Worm (Caenorhabditis elegans) whole organism, L4/young adult: ENCODE results near the gene spr-2.
A peak's percentile ranks its signal among the peaks of the same experiment; 100 is the strongest.

Experiments used
- W03F9.2 ChIP-seq: fragments of 150-350 bp; optimal IDR thresholded peaks from 2 replicates; lab custom pipeline; 2014; ENCODE audit warnings: missing biosample characterization, missing genetic modification characterization
- dao-5 ChIP-seq: sonication (generic microtip); optimal IDR thresholded peaks from 2 replicates; lab custom pipeline; 2016; ENCODE audit warnings: missing genotype, missing genetic modification characterization, moderate library complexity, missing compliant biosample characterization
- him-1 ChIP-seq: sonication (generic microtip); optimal IDR thresholded peaks from 2 replicates; lab custom pipeline; 2016; ENCODE audit warnings: missing genotype, missing genetic modification reagents, missing genetic modification characterization, missing compliant biosample characterization

The spr-2 gene

ce11 chrIV:8891131-8891530 lies at the start of gene spr-2:
Gene spr-2, plus strand, starts transcription at chrIV:8891462.
- TF ChIP-seq W03F9.2 = peak; percentile 56
- no peak for TF ChIP-seq him-1 (tag; lab: Kevin White, UChicago)
- no peak for TF ChIP-seq dao-5 (tag; lab: Kevin White, UChicago)

- no peak for TF ChIP-seq W03F9.2
- no peak for TF ChIP-seq dao-5 (tag; lab: Kevin White, UChicago)
- TF ChIP-seq him-1 (tag; lab: Kevin White, UChicago) = no peak
Observed at ce11 chrIV:8844457-8844856, 46.8 kb upstream of the spr-2 start, which contains the start of gene T11B7.2. Gene T11B7.2, minus strand, starts transcription at chrIV:8844557.

DNA sequence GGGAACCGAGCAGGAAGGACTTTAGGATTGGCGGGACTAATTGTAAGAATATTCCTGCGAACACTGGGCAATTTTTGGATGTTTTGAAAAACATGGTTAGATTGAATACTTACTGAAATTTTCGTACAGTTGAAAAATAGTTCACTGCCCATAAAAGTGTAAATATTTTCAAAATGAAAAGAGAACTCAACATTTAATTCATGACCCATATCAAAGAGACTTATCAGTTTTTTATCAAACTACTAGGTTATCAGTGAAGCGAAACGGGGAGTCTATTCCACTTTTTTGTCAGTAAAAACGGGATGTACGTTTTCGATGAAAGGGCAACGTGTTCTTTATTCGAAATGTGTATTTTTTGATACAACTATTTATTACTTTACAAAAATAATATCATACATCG lies 45.3 kb upstream of the spr-2 start:
- TF ChIP-seq dao-5 (tag; lab: Kevin White, UChicago) (no peak), W03F9.2 (no peak), him-1 (tag; lab: Kevin White, UChicago) (no peak)

ce11 chrIV:8847918-8848317 lies 43.3 kb upstream of the spr-2 start, which contains the start of gene col-118:
Gene col-118, plus strand, starts transcription at chrIV:8848218.
- no peak for TF ChIP-seq dao-5 (tag; lab: Kevin White, UChicago)
- TF ChIP-seq W03F9.2 = no peak
- no peak for TF ChIP-seq him-1 (tag; lab: Kevin White, UChicago)

DNA sequence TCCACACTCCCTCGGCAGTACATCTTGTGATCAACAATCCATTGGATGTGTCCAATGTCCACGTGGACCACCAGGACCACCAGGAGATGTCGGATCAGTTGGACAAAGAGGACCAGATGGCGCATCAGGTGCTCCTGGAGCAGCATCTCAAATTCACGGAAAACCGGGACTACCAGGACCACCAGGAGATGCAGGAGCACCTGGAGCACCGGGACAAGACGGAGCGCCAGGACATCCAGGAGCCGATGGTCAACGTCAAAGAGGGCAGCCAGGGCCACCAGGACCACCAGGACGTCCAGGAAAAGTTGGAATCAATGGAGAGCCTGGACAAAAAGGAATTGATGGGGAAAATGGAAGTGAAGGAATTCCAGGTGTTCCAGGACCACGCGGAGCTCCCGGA lies 42.3 kb upstream of the spr-2 start:
- TF ChIP-seq W03F9.2 = no peak
- no peak for TF ChIP-seq dao-5 (tag; lab: Kevin White, UChicago)
- no peak for TF ChIP-seq him-1 (tag; lab: Kevin White, UChicago)

ce11 chrIV:8850807-8851206 lies 40.5 kb upstream of the spr-2 start:
- no peak for TF ChIP-seq him-1 (tag; lab: Kevin White, UChicago)
- no peak for TF ChIP-seq dao-5 (tag; lab: Kevin White, UChicago)
- TF ChIP-seq W03F9.2 = no peak

- TF ChIP-seq him-1 (tag; lab: Kevin White, UChicago) = no peak
- TF ChIP-seq dao-5 (tag; lab: Kevin White, UChicago) = no peak
- no peak for TF ChIP-seq W03F9.2
Observed at ce11 chrIV:8852194-8852593, 39.1 kb upstream of the spr-2 start, which contains the start of gene alp-1. Gene alp-1, plus strand, starts transcription at chrIV:8852494.

DNA sequence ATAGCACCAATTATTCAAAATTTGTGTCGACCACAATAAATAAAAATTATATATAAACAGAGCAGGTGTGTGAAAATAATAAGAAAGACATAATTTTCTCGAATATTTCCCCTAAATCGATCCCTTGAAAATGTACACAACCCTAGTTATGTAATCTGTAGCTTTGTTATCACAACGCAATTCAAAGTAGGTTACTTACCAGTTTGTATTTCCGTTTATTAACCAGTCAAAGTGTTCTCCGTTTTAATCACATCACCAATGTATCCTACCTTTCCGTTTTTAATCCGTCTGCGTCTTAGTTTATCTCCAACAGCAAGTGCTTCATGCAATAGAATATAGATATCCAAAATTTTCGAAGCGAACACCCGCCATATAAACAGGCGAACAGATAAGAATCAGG lies 38.0 kb upstream of the spr-2 start:
- TF ChIP-seq W03F9.2 (no peak), dao-5 (tag; lab: Kevin White, UChicago) (no peak), him-1 (tag; lab: Kevin White, UChicago) (no peak)

DNA sequence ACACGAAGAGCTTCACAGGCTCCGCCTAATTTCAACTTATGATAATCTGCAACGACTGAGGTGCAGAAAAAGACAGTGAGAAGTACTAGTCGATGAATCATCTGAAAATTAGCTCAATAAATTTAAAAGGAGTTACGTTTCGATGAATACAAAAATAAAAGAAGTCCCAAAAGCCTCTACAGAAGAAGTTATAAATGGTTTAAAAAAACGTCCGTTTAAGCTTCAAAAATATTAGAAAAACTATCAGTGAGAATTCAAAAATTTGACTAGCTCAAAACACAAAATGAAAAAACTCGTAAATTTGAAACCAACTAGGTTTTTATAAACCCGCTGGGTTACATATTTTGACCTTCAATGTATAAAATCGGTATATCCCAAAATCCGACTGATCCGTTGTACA lies 35.3 kb upstream of the spr-2 start, which contains the start of gene T11B7.5:
Gene T11B7.5 (minus strand): TSS at position 101 of the 400 bp plus-strand sequence.
- TF ChIP-seq W03F9.2 = no peak
- TF ChIP-seq dao-5 (tag; lab: Kevin White, UChicago) = no peak
- TF ChIP-seq him-1 (tag; lab: Kevin White, UChicago) = no peak

DNA sequence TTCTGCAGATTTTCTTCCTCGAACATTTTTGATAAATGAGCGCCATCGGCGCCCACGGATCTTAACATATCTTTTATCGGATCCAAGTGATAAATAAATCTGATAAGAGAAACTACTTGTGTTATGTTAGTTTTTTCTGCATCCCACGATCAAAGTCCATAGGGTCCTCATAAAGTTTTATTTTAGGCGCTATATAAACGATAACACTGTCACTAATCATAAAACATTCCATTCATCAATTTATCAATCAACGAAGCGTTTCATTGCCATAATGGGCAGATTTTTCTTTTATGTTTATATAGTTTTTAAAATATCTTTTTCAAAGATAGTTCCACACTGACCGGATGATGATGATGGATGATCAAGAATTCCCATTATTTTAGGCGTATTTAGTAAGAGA lies 26.6 kb upstream of the spr-2 start:
- TF ChIP-seq W03F9.2 (no peak), him-1 (tag; lab: Kevin White, UChicago) (no peak), dao-5 (tag; lab: Kevin White, UChicago) (no peak)

ce11 chrIV:8865343-8865742 lies 25.9 kb upstream of the spr-2 start, which contains the start of gene C09G9.1:
Gene C09G9.1, minus strand, starts transcription at chrIV:8865485.
- TF ChIP-seq him-1 (tag; lab: Kevin White, UChicago) = no peak

DNA sequence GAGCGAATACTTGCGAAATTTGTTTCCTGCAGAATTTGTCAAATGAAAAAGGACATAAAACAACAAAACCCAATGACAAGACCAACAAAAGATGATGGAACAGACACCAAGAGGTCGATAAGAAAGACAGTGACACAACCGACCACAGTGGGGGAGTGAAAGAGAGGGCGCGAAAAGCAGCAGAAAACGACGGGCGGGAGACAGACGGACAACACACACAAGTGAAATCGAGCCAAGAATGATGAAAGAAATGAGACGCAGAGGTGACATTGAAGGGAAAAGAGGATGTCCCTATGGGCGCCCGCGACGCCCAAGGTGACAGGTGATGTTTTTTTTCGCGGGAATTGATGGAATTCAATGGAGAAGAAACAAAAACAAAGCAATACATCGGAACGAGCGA lies 25.2 kb upstream of the spr-2 start:
- no peak for TF ChIP-seq dao-5 (tag; lab: Kevin White, UChicago)
- peak; percentile 74 for TF ChIP-seq W03F9.2
- TF ChIP-seq him-1 (tag; lab: Kevin White, UChicago) = no peak

DNA sequence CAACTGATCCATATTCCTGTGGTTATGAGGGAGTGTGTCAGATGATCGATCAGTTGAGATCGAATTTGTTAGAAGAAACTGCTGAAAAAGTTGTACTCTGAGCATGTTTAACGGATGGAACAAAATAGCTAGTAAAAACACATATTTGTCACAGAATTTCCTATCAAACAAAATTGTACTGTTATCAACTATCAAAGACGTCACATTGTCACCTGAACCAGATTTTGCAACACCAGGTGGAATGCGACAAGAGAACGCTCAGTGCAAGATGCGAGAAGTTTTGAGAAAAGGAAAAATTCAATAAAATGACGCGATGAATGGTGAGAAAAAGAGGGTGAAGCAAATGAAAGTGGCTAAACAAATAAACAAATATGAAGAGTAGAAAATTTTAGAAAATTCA lies 23.7 kb upstream of the spr-2 start:
- TF ChIP-seq dao-5 (tag; lab: Kevin White, UChicago) = no peak
- no peak for TF ChIP-seq W03F9.2
- TF ChIP-seq him-1 (tag; lab: Kevin White, UChicago) = no peak

- TF ChIP-seq him-1 (tag; lab: Kevin White, UChicago) = no peak
- no peak for TF ChIP-seq W03F9.2
- TF ChIP-seq dao-5 (tag; lab: Kevin White, UChicago) = no peak
Observed at ce11 chrIV:8869624-8870023, 21.6 kb upstream of the spr-2 start, which contains the start of gene npp-23. Gene npp-23, minus strand, starts transcription at chrIV:8869679.

- no peak for TF ChIP-seq dao-5 (tag; lab: Kevin White, UChicago)
- no peak for TF ChIP-seq W03F9.2
- TF ChIP-seq him-1 (tag; lab: Kevin White, UChicago) = no peak
Observed at ce11 chrIV:8872958-8873357, 18.3 kb upstream of the spr-2 start, which contains the start of gene C09G9.3. Gene C09G9.3, minus strand, starts transcription at chrIV:8873058.
